Fruit fly (Drosophila melanogaster) whole organism, embryonic: ENCODE results near the gene dysc.

Experiments
- Bdp1 ChIP-seq: fragments of 200-800 bp; sonication (Bioruptor generic); optimal IDR thresholded peaks from 3 replicates; lab custom pipeline; 2016; ENCODE audit warnings: missing biosample characterization, missing genetic modification characterization
- CG10267 ChIP-seq: fragments of 200-800 bp; sonication (Bioruptor generic); optimal IDR thresholded peaks from 2 replicates; lab custom pipeline; 2018; ENCODE audit warnings: missing biosample characterization, mild to moderate bottlenecking, missing genetic modification characterization, moderate library complexity
- CG12219 ChIP-seq: fragments of 200-800 bp; sonication (Bioruptor generic); optimal IDR thresholded peaks from 3 replicates; lab custom pipeline; 2018; ENCODE audit warnings: missing biosample characterization, mild to moderate bottlenecking, missing genetic modification characterization
- CG15269 ChIP-seq: fragments of 200-800 bp; sonication (Bioruptor generic); optimal IDR thresholded peaks from 2 replicates; lab custom pipeline; 2018; ENCODE audit warnings: missing biosample characterization, mild to moderate bottlenecking, missing genetic modification characterization, moderate library complexity
- CG17385 ChIP-seq: fragments of 200-800 bp; sonication (Bioruptor generic); optimal IDR thresholded peaks from 3 replicates; lab custom pipeline; 2018; ENCODE audit warnings: missing biosample characterization, mild to moderate bottlenecking, missing genetic modification characterization
- CG17568 ChIP-seq: fragments of 200-800 bp; sonication (Bioruptor generic); optimal IDR thresholded peaks from 2 replicates; lab custom pipeline; 2018; ENCODE audit warnings: missing biosample characterization, mild to moderate bottlenecking, missing genetic modification characterization, moderate library complexity
- CG2889 ChIP-seq: fragments of 200-800 bp; sonication (Bioruptor generic); IDR thresholded peaks from 3 replicates; pipeline ENCODE4 v1.3.6; 2022; ENCODE audit warnings: missing biosample characterization, missing genetic modification characterization
- CG31388 ChIP-seq: fragments of 200-800 bp; sonication (Bioruptor generic); optimal IDR thresholded peaks from 2 replicates; lab custom pipeline; 2016; ENCODE audit warnings: missing biosample characterization, missing genetic modification characterization
- CG31441 ChIP-seq: fragments of 200-800 bp; sonication (Bioruptor generic); IDR thresholded peaks from 2 replicates; pipeline ENCODE4 v1.3.6; 2022; ENCODE audit warnings: missing biosample characterization, missing genetic modification characterization
- CG4360 ChIP-seq: fragments of 200-800 bp; sonication (Bioruptor generic); IDR thresholded peaks from 2 replicates; pipeline ENCODE4 v1.3.6; 2022; ENCODE audit warnings: missing biosample characterization, missing genetic modification characterization
- CG4617 ChIP-seq: fragments of 200-800 bp; sonication (Bioruptor generic); optimal IDR thresholded peaks from 3 replicates; lab custom pipeline; 2016; ENCODE audit warnings: missing biosample characterization, missing genetic modification characterization, borderline replicate concordance
- CG6791 ChIP-seq: fragments of 200-800 bp; sonication (Bioruptor generic); IDR thresholded peaks from 3 replicates; pipeline ENCODE4 v1.3.6; 2022; ENCODE audit warnings: missing biosample characterization, missing genetic modification characterization; ENCODE audit not compliant: partially characterized antibody
- CG6813 ChIP-seq: fragments of 200-800 bp; sonication (Bioruptor generic); optimal IDR thresholded peaks from 2 replicates; lab custom pipeline; 2017; ENCODE audit warnings: missing biosample characterization, missing genetic modification characterization, mild to moderate bottlenecking, moderate library complexity, missing genetic modification reagents
- CG8478 ChIP-seq: fragments of >200 bp; optimal IDR thresholded peaks from 2 replicates; lab custom pipeline; 2018
- E2f1 ChIP-seq: fragments of 200-800 bp; sonication (Bioruptor generic); IDR thresholded peaks from 2 replicates; pipeline ENCODE4 v1.3.6; 2022; ENCODE audit warnings: missing biosample characterization, missing genetic modification characterization
- HLH3B ChIP-seq: fragments of 200-800 bp; sonication (Bioruptor generic); IDR thresholded peaks from 2 replicates; pipeline ENCODE4 v1.3.6; 2022; ENCODE audit warnings: missing biosample characterization, missing genetic modification characterization
- HLH4C ChIP-seq: fragments of 200-800 bp; sonication (Bioruptor generic); IDR thresholded peaks from 3 replicates; pipeline ENCODE4 v1.3.6; 2022; ENCODE audit warnings: missing biosample characterization, missing genetic modification characterization; ENCODE audit not compliant: partially characterized antibody
- MTF-1 ChIP-seq: fragments of 200-800 bp; sonication (Bioruptor generic); optimal IDR thresholded peaks from 2 replicates; lab custom pipeline; 2018; ENCODE audit warnings: missing biosample characterization, mild to moderate bottlenecking, missing genetic modification characterization, borderline replicate concordance
- Myb ChIP-seq: fragments of 200-800 bp; sonication (Bioruptor generic); optimal IDR thresholded peaks from 2 replicates; lab custom pipeline; 2016; ENCODE audit warnings: missing biosample characterization, missing genetic modification characterization
- Nf-YC ChIP-seq: fragments of 200-800 bp; optimal IDR thresholded peaks from 3 replicates; lab custom pipeline; 2019; ENCODE audit warnings: missing biosample characterization, mild to moderate bottlenecking, missing genetic modification characterization, moderate library complexity
- NfI ChIP-seq: fragments of 200-800 bp; sonication (Bioruptor generic); optimal IDR thresholded peaks from 3 replicates; lab custom pipeline; 2018; ENCODE audit warnings: missing biosample characterization, mild to moderate bottlenecking, missing genetic modification characterization, moderate library complexity
- Oaz ChIP-seq: fragments of 200-800 bp; sonication (Bioruptor generic); IDR thresholded peaks from 2 replicates; pipeline ENCODE4 v1.3.6; 2022; ENCODE audit warnings: missing biosample characterization, missing genetic modification characterization
- Oli ChIP-seq: fragments of 200-800 bp; sonication (Bioruptor generic); optimal IDR thresholded peaks from 2 replicates; lab custom pipeline; 2018; ENCODE audit warnings: missing biosample characterization, mild to moderate bottlenecking, missing genetic modification characterization, moderate library complexity
- Pdp1 ChIP-seq, 2 experiments: fragments of 200-800 bp; sonication (Bioruptor generic); optimal IDR thresholded peaks; 3 replicates each; lab custom pipeline; 2016; ENCODE audit warnings: missing biosample characterization in 2 of 2, missing genetic modification characterization in 2 of 2, mild to moderate bottlenecking in 1 of 2, moderate library complexity in 1 of 2
- Six4 ChIP-seq: fragments of 200-800 bp; sonication (Bioruptor generic); optimal IDR thresholded peaks from 2 replicates; lab custom pipeline; 2016; ENCODE audit warnings: missing biosample characterization, missing genetic modification characterization
- Ssrp ChIP-seq: fragments of 200-800 bp; sonication (Bioruptor generic); optimal IDR thresholded peaks from 2 replicates; lab custom pipeline; 2018; ENCODE audit warnings: missing biosample characterization, mild to moderate bottlenecking, missing genetic modification characterization, moderate library complexity
- abd-A ChIP-seq: fragments of 200-800 bp; sonication (Bioruptor generic); optimal IDR thresholded peaks from 3 replicates; lab custom pipeline; 2019; ENCODE audit warnings: missing biosample characterization, mild to moderate bottlenecking, missing genetic modification characterization, moderate library complexity
- btn ChIP-seq: fragments of 200-800 bp; sonication (Bioruptor generic); optimal IDR thresholded peaks from 2 replicates; lab custom pipeline; 2016; ENCODE audit warnings: missing biosample characterization, missing genetic modification characterization
- ci ChIP-seq: fragments of 200-800 bp; sonication (Bioruptor generic); IDR thresholded peaks from 3 replicates; pipeline ENCODE4 v1.3.6; 2022; ENCODE audit warnings: missing biosample characterization, missing genetic modification characterization
- crc ChIP-seq: fragments of 200-800 bp; sonication (Bioruptor generic); optimal IDR thresholded peaks from 2 replicates; lab custom pipeline; 2016; ENCODE audit warnings: missing biosample characterization, missing genetic modification characterization
- disco-r ChIP-seq: fragments of 200-800 bp; sonication (Bioruptor generic); optimal IDR thresholded peaks from 2 replicates; lab custom pipeline; 2016; ENCODE audit warnings: missing biosample characterization, missing genetic modification characterization
- fd64A ChIP-seq: fragments of 200-800 bp; sonication (Bioruptor generic); optimal IDR thresholded peaks from 3 replicates; lab custom pipeline; 2018; ENCODE audit warnings: missing biosample characterization, mild to moderate bottlenecking, missing genetic modification characterization
- ftz-f1 ChIP-seq: fragments of 200-800 bp; sonication (Bioruptor generic); optimal IDR thresholded peaks from 2 replicates; lab custom pipeline; 2016; ENCODE audit warnings: missing biosample characterization, missing genetic modification characterization
- inv ChIP-seq: fragments of 200-800 bp; sonication (Bioruptor generic); IDR thresholded peaks from 2 replicates; pipeline ENCODE4 v1.3.6; 2022; ENCODE audit warnings: missing biosample characterization, missing genetic modification characterization; ENCODE audit not compliant: partially characterized antibody
- lab ChIP-seq: fragments of 200-800 bp; sonication (Bioruptor generic); optimal IDR thresholded peaks from 3 replicates; lab custom pipeline; 2017; ENCODE audit warnings: missing biosample characterization, missing genetic modification characterization, mild to moderate bottlenecking, moderate library complexity, missing genetic modification reagents
- mam ChIP-seq: fragments of 200-800 bp; sonication (Bioruptor generic); optimal IDR thresholded peaks from 3 replicates; lab custom pipeline; 2016; ENCODE audit warnings: missing biosample characterization, missing genetic modification characterization
- nerfin-2 ChIP-seq: fragments of 200-800 bp; sonication (Bioruptor generic); IDR thresholded peaks from 2 replicates; pipeline ENCODE4 v1.3.6; 2022; ENCODE audit warnings: missing biosample characterization, missing genetic modification characterization; ENCODE audit not compliant: partially characterized antibody
- pan ChIP-seq, 4 experiments: fragments of >200 bp in 3 of 4; fragments of 200-800 bp in 1 of 4; sonication (Bioruptor generic) in 1 of 4; optimal IDR thresholded peaks in 3 of 4; IDR thresholded peaks in 1 of 4; 2 replicates each; pipeline versions ENCODE4 v1.3.6 to Lab custom; 2017 to 2022; ENCODE audit warnings: missing biosample characterization in 2 of 4, missing genetic modification characterization in 2 of 4, mixed read lengths in 1 of 4
- sna ChIP-seq: fragments of 200-800 bp; sonication (Bioruptor generic); IDR thresholded peaks from 2 replicates; pipeline ENCODE4 v1.3.6; 2022; ENCODE audit warnings: missing biosample characterization, missing genetic modification characterization; ENCODE audit not compliant: partially characterized antibody
- ssp ChIP-seq: fragments of 200-800 bp; sonication (Bioruptor generic); IDR thresholded peaks from 2 replicates; pipeline ENCODE4 v1.3.6; 2022; ENCODE audit warnings: missing biosample characterization, missing genetic modification characterization
- tio ChIP-seq: fragments of 200-800 bp; sonication (Bioruptor generic); optimal IDR thresholded peaks from 2 replicates; lab custom pipeline; 2017; ENCODE audit warnings: missing biosample characterization, missing genetic modification characterization, inconsistent platforms
- trem ChIP-seq: fragments of 200-800 bp; optimal IDR thresholded peaks from 3 replicates; lab custom pipeline; 2019; ENCODE audit warnings: missing biosample characterization, mild to moderate bottlenecking, missing genetic modification characterization, moderate library complexity
- unc-4 ChIP-seq: fragments of 200-800 bp; sonication (Bioruptor generic); IDR thresholded peaks from 2 replicates; pipeline ENCODE4 v1.3.6; 2022; ENCODE audit warnings: missing biosample characterization, missing genetic modification characterization; ENCODE audit not compliant: partially characterized antibody
- wdn ChIP-seq: fragments of 200-800 bp; sonication (Bioruptor generic); IDR thresholded peaks from 2 replicates; pipeline ENCODE4 v1.3.6; 2022; ENCODE audit warnings: missing biosample characterization, missing genetic modification characterization
- zen ChIP-seq: fragments of 200-800 bp; sonication (Bioruptor generic); optimal IDR thresholded peaks from 3 replicates; lab custom pipeline; 2018; ENCODE audit warnings: missing biosample characterization, mild to moderate bottlenecking, missing genetic modification characterization, moderate library complexity
- zfh2 ChIP-seq: fragments of 200-800 bp; sonication (Bioruptor generic); optimal IDR thresholded peaks from 2 replicates; lab custom pipeline; 2016; ENCODE audit warnings: missing biosample characterization, missing genetic modification characterization

dysc gene

DNA sequence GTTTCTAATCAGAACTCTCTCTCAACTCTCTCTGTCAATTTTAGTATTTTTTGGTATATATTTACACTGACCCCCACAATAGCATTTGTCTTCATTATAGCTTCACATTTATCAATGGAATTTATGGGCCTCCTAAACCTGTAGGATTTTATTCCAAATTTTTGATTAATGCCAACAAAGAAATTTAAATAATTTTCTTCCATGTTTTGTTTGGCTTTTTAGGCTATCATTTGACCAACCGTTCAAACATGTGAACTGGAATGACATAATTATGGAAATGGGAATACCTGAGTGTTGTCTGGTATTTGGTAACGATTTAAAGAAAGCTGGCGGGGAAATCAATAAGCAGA lies 17.6 kb upstream of the dysc start (continued):
- TF ChIP-seq CG6791 (no peak), CG17385 (GFP tag; lab: Kevin White, UChicago) (no peak), Pdp1 (GFP tag; optimal IDR thresholded peaks at IDR 0.05; lab: Kevin White, UChicago) (peak in 1 of 2 experiments; percentile 69), mam (GFP tag; lab: Kevin White, UChicago) (no peak), HLH4C (GFP tag; lab: Robert Waterston, UW) (no peak), CG31388 (GFP tag; lab: Kevin White, UChicago) (no peak), Myb (GFP tag; lab: Kevin White, UChicago) (no peak), HLH3B (GFP tag; lab: Robert Waterston, UW) (no peak), CG15269 (tag; lab: Kevin White, UChicago) (no peak), CG6813 (GFP tag; lab: Kevin White, UChicago) (peak; percentile 5), zfh2 (GFP tag; lab: Kevin White, UChicago) (no peak), Six4 (GFP tag; lab: Kevin White, UChicago) (no peak), abd-A (peak; percentile 87), fd64A (no peak), ssp (GFP tag; lab: Robert Waterston, UW) (no peak)

DNA sequence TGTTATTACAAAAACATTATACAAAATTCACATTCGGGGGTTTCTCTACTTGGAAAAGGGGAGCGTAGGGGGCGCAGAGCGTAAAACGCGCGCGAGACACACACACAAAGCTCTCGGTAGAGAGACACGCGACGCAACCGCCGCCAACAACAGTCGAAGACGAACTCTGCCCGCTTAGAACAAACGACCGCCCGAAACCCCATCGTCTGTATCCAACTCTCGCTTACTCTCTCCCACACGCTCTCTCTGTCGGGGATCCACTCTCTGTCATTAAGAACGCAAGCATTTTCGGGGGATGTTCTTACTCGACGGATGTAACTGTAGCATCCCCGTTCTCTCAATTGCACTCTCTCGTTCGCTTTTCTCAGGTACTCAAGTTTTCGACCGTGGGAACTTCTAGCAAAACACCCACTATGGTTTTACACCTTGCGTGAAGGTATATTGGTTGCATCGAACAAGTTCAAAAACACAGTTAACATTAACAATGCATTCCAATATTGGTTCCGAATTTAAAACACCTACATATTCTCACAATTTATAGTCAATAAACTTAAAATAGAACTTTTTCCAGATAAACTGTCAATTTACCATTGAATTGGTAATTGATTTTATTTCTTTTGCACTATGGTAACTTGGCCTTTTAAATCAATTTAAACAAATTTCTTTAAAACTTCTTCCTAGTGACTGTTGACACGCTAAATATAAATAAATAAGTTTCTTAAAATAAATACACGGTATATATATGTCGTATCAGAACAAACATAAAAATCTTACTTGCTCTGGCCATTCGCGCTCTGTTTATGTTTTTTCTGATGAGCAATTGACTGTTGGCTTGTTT lies 17.0 kb upstream of the dysc start:
- TF ChIP-seq Bdp1 (GFP tag; lab: Kevin White, UChicago): peak; percentile 74
- TF ChIP-seq ftz-f1: no peak
- TF ChIP-seq nerfin-2 (GFP tag; lab: Robert Waterston, UW): no peak
- peak; percentile 59 for TF ChIP-seq CG4617 (GFP tag; lab: Kevin White, UChicago)
- peak; percentile 81 for TF ChIP-seq CG17568 (GFP tag; lab: Kevin White, UChicago)
- peak; percentile 48; the same call in 1 of the 3 replicates for TF ChIP-seq ci (GFP tag; lab: Robert Waterston, UW)
- peak; percentile 91 for TF ChIP-seq CG10267 (tag; lab: Kevin White, UChicago)
- TF ChIP-seq MTF-1 (GFP tag; lab: Kevin White, UChicago): no peak
- peak; percentile 49 for TF ChIP-seq CG4360 (GFP tag; lab: Robert Waterston, UW)
- peak; percentile 46 for TF ChIP-seq unc-4 (GFP tag; lab: Robert Waterston, UW)
- TF ChIP-seq CG8478 (lab: Kevin White, UChicago): no peak
- TF ChIP-seq sna (GFP tag; lab: Robert Waterston, UW): 0 out of 2 replicates have a peak, but pooled peaks have one; percentile 47
- peak; percentile 90 for TF ChIP-seq CG12219 (GFP tag; lab: Kevin White, UChicago)
- peak in 1 of 2 experiments; percentile 52 for TF ChIP-seq pan (optimal IDR thresholded peaks at IDR 0.05; lab: Kevin White, UChicago)
- TF ChIP-seq pan (GFP tag; optimal IDR thresholded peaks at IDR 0.05 in 1 of 2, IDR thresholded peaks at IDR 0.05 in 1 of 2): peak in 1 of 2 experiments; percentile 68
- TF ChIP-seq Ssrp: peak; percentile 94
- TF ChIP-seq Oli (tag; lab: Kevin White, UChicago): peak; percentile 95
- peak; percentile 85 for TF ChIP-seq crc
- TF ChIP-seq NfI (GFP tag; lab: Kevin White, UChicago): peak; percentile 87
- peak; percentile 55 for TF ChIP-seq Oaz (GFP tag; lab: Robert Waterston, UW)
- peak; percentile 72 for TF ChIP-seq disco-r (GFP tag; lab: Kevin White, UChicago)
- peak; percentile 94 for TF ChIP-seq CG31441 (GFP tag; lab: Robert Waterston, UW)
- TF ChIP-seq zen (tag; lab: Kevin White, UChicago): peak; percentile 86
- TF ChIP-seq E2f1 (GFP tag; lab: Robert Waterston, UW): peak; percentile 68
- peak; percentile 94 for TF ChIP-seq tio (GFP tag; lab: Kevin White, UChicago)
- TF ChIP-seq Nf-YC (tag; lab: Kevin White, UChicago): peak; percentile 81
- TF ChIP-seq HLH4C (GFP tag; lab: Robert Waterston, UW): peak; percentile 40; the same call in 1 of the 3 replicates
- peak; percentile 91 for TF ChIP-seq lab (GFP tag; lab: Kevin White, UChicago)
- TF ChIP-seq trem (tag; lab: Kevin White, UChicago): peak; percentile 84
- no peak for TF ChIP-seq inv (GFP tag; lab: Robert Waterston, UW)
- peak; percentile 66 for TF ChIP-seq wdn (GFP tag; lab: Robert Waterston, UW)
- TF ChIP-seq CG2889 (GFP tag; lab: Robert Waterston, UW): peak; percentile 49; the same call in 2 of the 3 replicates
- TF ChIP-seq btn (GFP tag; lab: Kevin White, UChicago): peak; percentile 57
